Fruit fly (Drosophila melanogaster) whole organism, embryonic: ENCODE data around the gene Gr89a.

Experiments
- Blimp-1 ChIP-seq: fragments of 200-800 bp; sonication (Bioruptor generic); optimal IDR thresholded peaks from 3 replicates; lab custom pipeline; 2018; ENCODE audit warnings: missing biosample characterization, missing genetic modification characterization, mild to moderate bottlenecking, moderate library complexity, missing genetic modification reagents
- BtbVII ChIP-seq: fragments of 200-800 bp; sonication (Bioruptor generic); optimal IDR thresholded peaks from 3 replicates; lab custom pipeline; 2017; ENCODE audit warnings: missing biosample characterization, mild to moderate bottlenecking, missing genetic modification characterization
- CG10321 ChIP-seq: fragments of 200-800 bp; sonication (Bioruptor generic); IDR thresholded peaks from 2 replicates; pipeline ENCODE4 v1.3.6; 2022; ENCODE audit warnings: missing biosample characterization, missing genetic modification characterization
- CG12104 ChIP-seq: fragments of 200-800 bp; sonication (Bioruptor generic); optimal IDR thresholded peaks from 3 replicates; lab custom pipeline; 2016; ENCODE audit warnings: missing biosample characterization, missing genetic modification characterization
- CG12299 ChIP-seq: fragments of 200-800 bp; sonication (Bioruptor generic); optimal IDR thresholded peaks from 2 replicates; lab custom pipeline; 2018; ENCODE audit warnings: missing biosample characterization, mild to moderate bottlenecking, missing genetic modification characterization
- CG13296 ChIP-seq: fragments of 200-800 bp; sonication (Bioruptor generic); optimal IDR thresholded peaks from 3 replicates; lab custom pipeline; 2018; ENCODE audit warnings: missing biosample characterization, mild to moderate bottlenecking, missing genetic modification characterization
- CG13424 ChIP-seq: fragments of 200-800 bp; sonication (Bioruptor generic); optimal IDR thresholded peaks from 2 replicates; lab custom pipeline; 2019; ENCODE audit warnings: missing biosample characterization, mild to moderate bottlenecking, missing genetic modification characterization, moderate library complexity
- CG13624 ChIP-seq: fragments of 200-800 bp; sonication (Bioruptor generic); optimal IDR thresholded peaks from 2 replicates; lab custom pipeline; 2016; ENCODE audit warnings: missing biosample characterization, missing genetic modification characterization
- CG13894 ChIP-seq: fragments of 200-800 bp; sonication (Bioruptor generic); optimal IDR thresholded peaks from 3 replicates; lab custom pipeline; 2018; ENCODE audit warnings: missing biosample characterization, mild to moderate bottlenecking, missing genetic modification characterization, moderate library complexity
- CG14710 ChIP-seq: fragments of 200-800 bp; sonication (Bioruptor generic); optimal IDR thresholded peaks from 3 replicates; lab custom pipeline; 2019; ENCODE audit warnings: missing biosample characterization, mild to moderate bottlenecking, missing genetic modification characterization, moderate library complexity
- CG14860 ChIP-seq: fragments of 200-800 bp; sonication (Bioruptor generic); IDR thresholded peaks from 3 replicates; pipeline ENCODE4 v1.3.6; 2022; ENCODE audit warnings: missing biosample characterization, missing genetic modification characterization; ENCODE audit not compliant: partially characterized antibody
- CG15073 ChIP-seq: fragments of 200-800 bp; sonication (Bioruptor generic); optimal IDR thresholded peaks from 2 replicates; lab custom pipeline; 2016; ENCODE audit warnings: missing biosample characterization, missing genetic modification characterization
- CG15269 ChIP-seq: fragments of 200-800 bp; sonication (Bioruptor generic); optimal IDR thresholded peaks from 2 replicates; lab custom pipeline; 2018; ENCODE audit warnings: missing biosample characterization, mild to moderate bottlenecking, missing genetic modification characterization, moderate library complexity
- CG15696 ChIP-seq: fragments of 200-800 bp; sonication (Bioruptor generic); optimal IDR thresholded peaks from 2 replicates; lab custom pipeline; 2019; ENCODE audit warnings: missing biosample characterization, mild to moderate bottlenecking, missing genetic modification characterization, moderate library complexity
- CG17361 ChIP-seq: fragments of 200-800 bp; sonication (Bioruptor generic); IDR thresholded peaks from 3 replicates; pipeline ENCODE4 v1.3.6; 2022; ENCODE audit warnings: missing biosample characterization, missing genetic modification characterization
- CG17829 ChIP-seq: fragments of 200-800 bp; optimal IDR thresholded peaks from 2 replicates; lab custom pipeline; 2019; ENCODE audit warnings: missing biosample characterization, mild to moderate bottlenecking, missing genetic modification characterization, moderate library complexity
- CG18476 ChIP-seq: fragments of 200-800 bp; sonication (Bioruptor generic); optimal IDR thresholded peaks from 2 replicates; lab custom pipeline; 2016; ENCODE audit warnings: missing biosample characterization, mild to moderate bottlenecking, missing genetic modification characterization
- CG2120 ChIP-seq: fragments of 200-800 bp; sonication (Bioruptor generic); optimal IDR thresholded peaks from 3 replicates; lab custom pipeline; 2016; ENCODE audit warnings: missing biosample characterization, missing genetic modification characterization
- CG2712 ChIP-seq: fragments of 200-800 bp; optimal IDR thresholded peaks from 3 replicates; lab custom pipeline; 2019; ENCODE audit warnings: missing biosample characterization, mild to moderate bottlenecking, missing genetic modification characterization, moderate library complexity
- CG30403 ChIP-seq: fragments of 200-800 bp; sonication (Bioruptor generic); optimal IDR thresholded peaks from 3 replicates; lab custom pipeline; 2016; ENCODE audit warnings: missing biosample characterization, missing genetic modification characterization
- CG34224 ChIP-seq: fragments of 200-800 bp; sonication (Bioruptor generic); IDR thresholded peaks from 3 replicates; pipeline ENCODE4 v1.3.6; 2022; ENCODE audit warnings: missing biosample characterization, missing genetic modification characterization; ENCODE audit not compliant: partially characterized antibody
- CG6689 ChIP-seq: fragments of 200-800 bp; sonication (Bioruptor generic); IDR thresholded peaks from 2 replicates; pipeline ENCODE4 v1.3.6; 2022; ENCODE audit warnings: missing biosample characterization, missing genetic modification characterization
- CG6813 ChIP-seq: fragments of 200-800 bp; sonication (Bioruptor generic); optimal IDR thresholded peaks from 2 replicates; lab custom pipeline; 2017; ENCODE audit warnings: missing biosample characterization, missing genetic modification characterization, mild to moderate bottlenecking, moderate library complexity, missing genetic modification reagents
- CG7556 ChIP-seq: fragments of 200-800 bp; sonication (Bioruptor generic); optimal IDR thresholded peaks from 2 replicates; lab custom pipeline; 2017; ENCODE audit warnings: missing biosample characterization, mild to moderate bottlenecking, missing genetic modification characterization
- CG7928 ChIP-seq: fragments of 200-800 bp; sonication (Bioruptor generic); optimal IDR thresholded peaks from 2 replicates; lab custom pipeline; 2017; ENCODE audit warnings: missing biosample characterization, mild to moderate bottlenecking, missing genetic modification characterization
- CG9727 ChIP-seq: fragments of 200-800 bp; sonication (Bioruptor generic); optimal IDR thresholded peaks from 3 replicates; lab custom pipeline; 2017; ENCODE audit warnings: missing biosample characterization, mild to moderate bottlenecking, missing genetic modification characterization
- CG9817 ChIP-seq: fragments of 200-800 bp; sonication (Bioruptor generic); optimal IDR thresholded peaks from 2 replicates; lab custom pipeline; 2018; ENCODE audit warnings: missing biosample characterization, mild to moderate bottlenecking, missing genetic modification characterization, moderate library complexity
- Ets65A ChIP-seq: fragments of 200-800 bp; sonication (Bioruptor generic); peaks from one replicate; lab custom pipeline; 2016; ENCODE audit warnings: missing biosample characterization, missing genetic modification characterization
- Fer2 ChIP-seq: fragments of 200-800 bp; sonication (Bioruptor generic); optimal IDR thresholded peaks from 2 replicates; lab custom pipeline; 2018; ENCODE audit warnings: missing biosample characterization, mild to moderate bottlenecking, missing genetic modification characterization, moderate library complexity
- GATAe ChIP-seq: fragments of 200-800 bp; sonication (Bioruptor generic); conservative IDR thresholded peaks from 2 replicates; pipeline ENCODE4 v1.3.6; 2022; ENCODE audit warnings: missing biosample characterization, missing genetic modification characterization
- H15 ChIP-seq: fragments of 200-800 bp; sonication (Bioruptor generic); IDR thresholded peaks from 3 replicates; pipeline ENCODE4 v1.3.6; 2022; ENCODE audit warnings: missing biosample characterization, missing genetic modification characterization
- HHEX ChIP-seq: fragments of 200-800 bp; sonication (Bioruptor generic); optimal IDR thresholded peaks from 3 replicates; lab custom pipeline; 2017; ENCODE audit warnings: missing biosample characterization, mild to moderate bottlenecking, missing genetic modification characterization, missing genetic modification reagents
- Hmr ChIP-seq: fragments of 200-800 bp; sonication (Bioruptor generic); optimal IDR thresholded peaks from 3 replicates; lab custom pipeline; 2017; ENCODE audit warnings: mild to moderate bottlenecking, missing biosample characterization, missing genetic modification reagents, missing genetic modification characterization
- Meics ChIP-seq: fragments of 200-800 bp; sonication (Bioruptor generic); optimal IDR thresholded peaks from 2 replicates; lab custom pipeline; 2017; ENCODE audit warnings: missing biosample characterization, mild to moderate bottlenecking, missing genetic modification characterization
- Nf-YC ChIP-seq: fragments of 200-800 bp; optimal IDR thresholded peaks from 3 replicates; lab custom pipeline; 2019; ENCODE audit warnings: missing biosample characterization, mild to moderate bottlenecking, missing genetic modification characterization, moderate library complexity
- PHDP ChIP-seq: fragments of 200-800 bp; sonication (Bioruptor generic); optimal IDR thresholded peaks from 3 replicates; lab custom pipeline; 2018; ENCODE audit warnings: missing biosample characterization, mild to moderate bottlenecking, missing genetic modification characterization, moderate library complexity
- Rfx ChIP-seq: fragments of 200-800 bp; sonication (Bioruptor generic); IDR thresholded peaks from 2 replicates; pipeline ENCODE4 v1.3.6; 2022; ENCODE audit warnings: missing biosample characterization, missing genetic modification characterization
- YL-1 ChIP-seq: fragments of 200-800 bp; sonication (Bioruptor generic); optimal IDR thresholded peaks from 3 replicates; lab custom pipeline; 2017; ENCODE audit warnings: missing biosample characterization, mild to moderate bottlenecking, missing genetic modification characterization
- cwo ChIP-seq: fragments of 200-800 bp; sonication (Bioruptor generic); optimal IDR thresholded peaks from 3 replicates; lab custom pipeline; 2017; ENCODE audit warnings: missing biosample characterization, missing genetic modification characterization, mild to moderate bottlenecking, moderate library complexity, missing genetic modification reagents
- dysf ChIP-seq: fragments of 200-800 bp; sonication (Bioruptor generic); IDR thresholded peaks from 3 replicates; pipeline ENCODE4 v1.3.6; 2022; ENCODE audit warnings: missing biosample characterization, missing genetic modification characterization
- gem ChIP-seq: fragments of 200-800 bp; sonication (Bioruptor generic); optimal IDR thresholded peaks from 2 replicates; lab custom pipeline; 2019; ENCODE audit warnings: missing biosample characterization, mild to moderate bottlenecking, missing genetic modification characterization, moderate library complexity
- hkb ChIP-seq, 2 experiments: fragments of 200-800 bp in 1 of 2; fragments of >200 bp in 1 of 2; sonication (Bioruptor generic) in 1 of 2; IDR thresholded peaks in 1 of 2; optimal IDR thresholded peaks in 1 of 2; 2 replicates each; pipeline versions ENCODE4 v1.3.6 to Lab custom; 2017 to 2022; ENCODE audit warnings: missing biosample characterization in 1 of 2, missing genetic modification characterization in 1 of 2
- lola ChIP-seq, 3 experiments: fragments of >200 bp in 2 of 3; fragments of 200-800 bp in 1 of 3; sonication (Bioruptor generic) in 1 of 3; optimal IDR thresholded peaks; 2 replicates each; lab custom pipeline; 2017 to 2019; ENCODE audit warnings: missing biosample characterization in 3 of 3, missing genetic modification characterization in 3 of 3, mild to moderate bottlenecking in 1 of 3, moderate library complexity in 1 of 3
- prd ChIP-seq, 3 experiments: fragments of >200 bp in 2 of 3; fragments of 200-800 bp in 1 of 3; sonication (Bioruptor generic) in 1 of 3; optimal IDR thresholded peaks in 2 of 3; IDR thresholded peaks in 1 of 3; 2 replicates in 2 of 3; 3 replicates in 1 of 3; pipeline versions ENCODE4 v1.3.6 to Lab custom; 2017 to 2022; ENCODE audit warnings: missing biosample characterization in 1 of 3, missing genetic modification characterization in 1 of 3
- scrt ChIP-seq: fragments of 200-800 bp; sonication (Bioruptor generic); optimal IDR thresholded peaks from 2 replicates; lab custom pipeline; 2018; ENCODE audit warnings: missing biosample characterization, mild to moderate bottlenecking, missing genetic modification characterization, moderate library complexity
- sug ChIP-seq: fragments of 200-800 bp; optimal IDR thresholded peaks from 2 replicates; lab custom pipeline; 2019; ENCODE audit warnings: missing biosample characterization, mild to moderate bottlenecking, missing genetic modification characterization, moderate library complexity
- tap ChIP-seq: fragments of 200-800 bp; optimal IDR thresholded peaks from 3 replicates; lab custom pipeline; 2019; ENCODE audit warnings: missing biosample characterization, mild to moderate bottlenecking, missing genetic modification characterization, moderate library complexity
- zen ChIP-seq: fragments of 200-800 bp; sonication (Bioruptor generic); optimal IDR thresholded peaks from 3 replicates; lab custom pipeline; 2018; ENCODE audit warnings: missing biosample characterization, mild to moderate bottlenecking, missing genetic modification characterization, moderate library complexity

Gr89a gene

DNA sequence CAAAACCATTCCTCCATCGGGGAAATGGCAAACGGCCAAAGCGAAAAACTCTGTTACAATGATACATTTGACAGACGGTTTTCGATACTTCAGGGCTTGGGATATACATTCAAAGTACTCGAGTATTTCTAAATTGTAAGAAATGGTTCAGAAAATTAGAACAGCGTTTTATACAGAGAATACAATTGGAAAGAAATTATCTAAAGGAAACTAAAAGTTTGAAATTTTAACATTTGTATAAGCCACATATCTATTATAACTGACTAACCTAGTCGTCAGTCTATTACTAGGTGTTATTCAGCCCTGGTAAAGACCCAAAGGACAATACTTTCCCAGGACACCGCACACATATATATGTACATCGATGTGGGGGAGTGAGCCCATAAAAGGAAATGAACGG, 22.3 kb downstream of the Gr89a start (continued):
- peak; percentile 31 for TF ChIP-seq CG2712 (tag; lab: Kevin White, UChicago)
- TF ChIP-seq CG7556 (GFP tag; lab: Kevin White, UChicago) = peak; percentile 61
- no peak for TF ChIP-seq prd (optimal IDR thresholded peaks at IDR 0.05; lab: Kevin White, UChicago)
- peak; percentile 19; the same call in 1 of the 3 replicates for TF ChIP-seq prd (GFP tag; IDR thresholded peaks at IDR 0.05; lab: Robert Waterston, UW)
- peak; percentile 59 for TF ChIP-seq CG13424
- peak; percentile 35 for TF ChIP-seq CG30403 (GFP tag; lab: Kevin White, UChicago)
- no peak for TF ChIP-seq CG14860 (GFP tag; lab: Robert Waterston, UW)
- peak; percentile 26 for TF ChIP-seq Blimp-1 (GFP tag; lab: Kevin White, UChicago)
- no peak for TF ChIP-seq CG12104 (GFP tag; lab: Kevin White, UChicago)
- peak; percentile 22; the same call in 1 of the 3 replicates for TF ChIP-seq dysf (GFP tag; lab: Robert Waterston, UW)
- peak; percentile 71 for TF ChIP-seq CG7928
- peak; percentile 0 for TF ChIP-seq HHEX
- TF ChIP-seq hkb (optimal IDR thresholded peaks at IDR 0.05; lab: Kevin White, UChicago) = no peak
- TF ChIP-seq hkb (GFP tag; IDR thresholded peaks at IDR 0.05; lab: Robert Waterston, UW) = peak; percentile 56
- peak; percentile 49 for TF ChIP-seq CG12299 (tag; lab: Kevin White, UChicago)
- TF ChIP-seq CG17829 = peak; percentile 29
- TF ChIP-seq zen (tag; lab: Kevin White, UChicago) = peak; percentile 10
- no peak for TF ChIP-seq YL-1
- peak; percentile 64 for TF ChIP-seq CG13894 (tag; lab: Kevin White, UChicago)
- no peak for TF ChIP-seq CG15073
- peak; percentile 28 for TF ChIP-seq sug (tag; lab: Kevin White, UChicago)
- TF ChIP-seq Ets65A (GFP tag; lab: Kevin White, UChicago) = peak; percentile 85
- TF ChIP-seq CG15696 = peak; percentile 58
- TF ChIP-seq CG34224 (GFP tag; lab: Robert Waterston, UW) = no peak
- TF ChIP-seq CG10321 (GFP tag; lab: Robert Waterston, UW) = no peak
- TF ChIP-seq scrt = peak; percentile 55
- TF ChIP-seq CG13296 (GFP tag; lab: Kevin White, UChicago) = peak; percentile 47
- peak; percentile 63 for TF ChIP-seq gem (tag; lab: Kevin White, UChicago)
- peak; percentile 8 for TF ChIP-seq CG14710 (tag; lab: Kevin White, UChicago)
- peak; percentile 69 for TF ChIP-seq Hmr (GFP tag; lab: Kevin White, UChicago)
- TF ChIP-seq Fer2 (tag; lab: Kevin White, UChicago) = peak; percentile 24
- peak; percentile 50 for TF ChIP-seq Meics (GFP tag; lab: Kevin White, UChicago)
- peak in 1 of 3 experiments; percentile 11 for TF ChIP-seq lola (GFP tag; optimal IDR thresholded peaks at IDR 0.05; lab: Kevin White, UChicago)
- peak; percentile 45 for TF ChIP-seq cwo (GFP tag; lab: Kevin White, UChicago)
- TF ChIP-seq PHDP (tag; lab: Kevin White, UChicago) = peak; percentile 44
- TF ChIP-seq tap (tag; lab: Kevin White, UChicago) = peak; percentile 32
- TF ChIP-seq CG6813 (GFP tag; lab: Kevin White, UChicago) = peak; percentile 15
- no peak for TF ChIP-seq H15 (GFP tag; lab: Robert Waterston, UW)
- peak; percentile 58 for TF ChIP-seq CG2120 (GFP tag; lab: Kevin White, UChicago)
- peak; percentile 36; the same call in 1 of the 2 replicates for TF ChIP-seq CG6689
- TF ChIP-seq GATAe = no peak
- no peak for TF ChIP-seq CG18476 (GFP tag; lab: Kevin White, UChicago)
- peak; percentile 21 for TF ChIP-seq Nf-YC (tag; lab: Kevin White, UChicago)
- peak; percentile 24; the same call in 1 of the 3 replicates for TF ChIP-seq CG17361
- peak; percentile 27; the same call in 1 of the 2 replicates for TF ChIP-seq Rfx (GFP tag; lab: Robert Waterston, UW)
- TF ChIP-seq BtbVII (GFP tag; lab: Kevin White, UChicago) = peak; percentile 26
- no peak for TF ChIP-seq CG15269 (tag; lab: Kevin White, UChicago)
- peak; percentile 25 for TF ChIP-seq CG9817 (tag; lab: Kevin White, UChicago)
- TF ChIP-seq CG9727 = peak; percentile 31
- TF ChIP-seq CG13624 (GFP tag; lab: Kevin White, UChicago) = peak; percentile 3
